Worm (Caenorhabditis elegans) whole organism, mixed stage, embryonic: ENCODE measurements around the gene F17E9.2.

Experiments
- M03D4.4 ChIP-seq: sonication (generic microtip); optimal IDR thresholded peaks from 2 replicates; lab custom pipeline; 2017; ENCODE audit warnings: mild to moderate bottlenecking, missing genetic modification characterization, missing compliant biosample characterization
- bed-3 ChIP-seq: fragments of 200-800 bp; sonication (Bioruptor generic); optimal IDR thresholded peaks from 3 replicates; lab custom pipeline; 2018; ENCODE audit warnings: mild to moderate bottlenecking, missing genetic modification characterization, moderate library complexity, missing compliant biosample characterization
- blmp-1 ChIP-seq: fragments of 150-350 bp; optimal IDR thresholded peaks from 2 replicates; lab custom pipeline; 2014; ENCODE audit warnings: missing biosample characterization, missing genetic modification characterization
- ceh-39 ChIP-seq: fragments of 150-350 bp; optimal IDR thresholded peaks from 2 replicates; lab custom pipeline; 2014; ENCODE audit warnings: missing biosample characterization, missing genetic modification characterization
- ceh-43 ChIP-seq: fragments of 200-800 bp; sonication (Bioruptor generic); optimal IDR thresholded peaks from 2 replicates; lab custom pipeline; 2018; ENCODE audit warnings: mild to moderate bottlenecking, missing genetic modification characterization, moderate library complexity, missing compliant biosample characterization
- ceh-83 ChIP-seq: fragments of 200-800 bp; sonication (Bioruptor generic); optimal IDR thresholded peaks from 2 replicates; lab custom pipeline; 2018; ENCODE audit warnings: mild to moderate bottlenecking, missing genetic modification characterization, missing compliant biosample characterization
- ces-1 ChIP-seq: fragments of 150-350 bp; optimal IDR thresholded peaks from 2 replicates; lab custom pipeline; 2014; ENCODE audit warnings: missing biosample characterization, missing genetic modification reagents, missing genetic modification characterization
- cnd-1 ChIP-seq: fragments of 200-800 bp; sonication (Bioruptor generic); optimal IDR thresholded peaks from 2 replicates; lab custom pipeline; 2018; ENCODE audit warnings: mild to moderate bottlenecking, missing genetic modification characterization, missing compliant biosample characterization
- drap-1 ChIP-seq: fragments of 200-800 bp; sonication (Bioruptor generic); optimal IDR thresholded peaks from 3 replicates; lab custom pipeline; 2018; ENCODE audit warnings: mild to moderate bottlenecking, missing genetic modification characterization, missing compliant biosample characterization
- elt-1 ChIP-seq: sonication (generic microtip); optimal IDR thresholded peaks from 2 replicates; lab custom pipeline; 2017; ENCODE audit warnings: missing genetic modification characterization, mild to moderate bottlenecking, missing compliant biosample characterization, antibody characterized with exemption, moderate library complexity, borderline replicate concordance; ENCODE audit not compliant: insufficient read depth
- elt-3 ChIP-seq: fragments of 150-350 bp; optimal IDR thresholded peaks from 2 replicates; lab custom pipeline; 2014; ENCODE audit warnings: missing biosample characterization, missing genetic modification characterization
- flh-1 ChIP-seq: fragments of 200-800 bp; sonication (Bioruptor generic); optimal IDR thresholded peaks from 2 replicates; lab custom pipeline; 2018; ENCODE audit warnings: mild to moderate bottlenecking, missing genetic modification characterization, moderate library complexity, missing compliant biosample characterization
- ham-2 ChIP-seq: fragments of 200-800 bp; sonication (Bioruptor generic); optimal IDR thresholded peaks from 2 replicates; lab custom pipeline; 2018; ENCODE audit warnings: mild to moderate bottlenecking, missing genetic modification characterization, missing compliant biosample characterization
- hlh-1 ChIP-seq: fragments of 150-350 bp; optimal IDR thresholded peaks from 2 replicates; lab custom pipeline; 2014; ENCODE audit warnings: missing biosample characterization, missing genetic modification reagents, missing genetic modification characterization
- lin-13 ChIP-seq: fragments of 150-350 bp; optimal IDR thresholded peaks from 2 replicates; lab custom pipeline; 2014; ENCODE audit warnings: missing biosample characterization, missing genetic modification characterization
- lin-32 ChIP-seq: fragments of 200-800 bp; sonication (Bioruptor generic); optimal IDR thresholded peaks from 2 replicates; lab custom pipeline; 2018; ENCODE audit warnings: mild to moderate bottlenecking, missing genetic modification characterization, missing compliant biosample characterization
- lsy-2 ChIP-seq: fragments of 150-350 bp; optimal IDR thresholded peaks from 2 replicates; lab custom pipeline; 2014; ENCODE audit warnings: missing biosample characterization, missing genetic modification characterization
- mab-5 ChIP-seq: fragments of 150-350 bp; optimal IDR thresholded peaks from 2 replicates; lab custom pipeline; 2014; ENCODE audit warnings: missing biosample characterization, missing genetic modification characterization
- mep-1 ChIP-seq: fragments of 150-350 bp; optimal IDR thresholded peaks from 2 replicates; lab custom pipeline; 2017; ENCODE audit warnings: missing biosample characterization, missing genetic modification reagents, missing genetic modification characterization, inconsistent platforms
- mls-2 ChIP-seq: sonication (generic microtip); optimal IDR thresholded peaks from 2 replicates; lab custom pipeline; 2016; ENCODE audit warnings: mild to moderate bottlenecking, missing genetic modification characterization, moderate library complexity, missing compliant biosample characterization
- nhr-12 ChIP-seq: fragments of 150-350 bp; optimal IDR thresholded peaks from 2 replicates; lab custom pipeline; 2014; ENCODE audit warnings: missing biosample characterization, missing genetic modification characterization
- nhr-2 ChIP-seq: fragments of 150-350 bp; optimal IDR thresholded peaks from 2 replicates; lab custom pipeline; 2014; ENCODE audit warnings: missing biosample characterization, missing genetic modification characterization
- nhr-237 ChIP-seq: fragments of 150-350 bp; optimal IDR thresholded peaks from 2 replicates; lab custom pipeline; 2014; ENCODE audit warnings: missing biosample characterization, missing genetic modification characterization
- nhr-28 ChIP-seq: fragments of 150-350 bp; optimal IDR thresholded peaks from 2 replicates; lab custom pipeline; 2014; ENCODE audit warnings: missing biosample characterization, missing genetic modification characterization
- nhr-76 ChIP-seq: sonication (generic microtip); optimal IDR thresholded peaks from 2 replicates; lab custom pipeline; 2017; ENCODE audit warnings: missing biosample characterization, missing genetic modification characterization
- pha-4 ChIP-seq: fragments of 150-350 bp; optimal IDR thresholded peaks from 2 replicates; lab custom pipeline; 2018; ENCODE audit warnings: missing biosample characterization, missing genetic modification reagents, missing genetic modification characterization
- sem-2 ChIP-seq: fragments of 200-800 bp; sonication (Bioruptor generic); optimal IDR thresholded peaks from 2 replicates; lab custom pipeline; 2018; ENCODE audit warnings: mild to moderate bottlenecking, missing genetic modification characterization, missing compliant biosample characterization
- snpc-4 ChIP-seq: fragments of 150-350 bp; optimal IDR thresholded peaks from 2 replicates; lab custom pipeline; 2014; ENCODE audit warnings: missing biosample characterization, missing genetic modification characterization
- sptf-1 ChIP-seq: sonication (generic microtip); optimal IDR thresholded peaks from 2 replicates; lab custom pipeline; 2017; ENCODE audit warnings: mild to moderate bottlenecking, missing genetic modification characterization, moderate library complexity, missing compliant biosample characterization
- tbx-8 ChIP-seq: fragments of 200-800 bp; sonication (Bioruptor generic); optimal IDR thresholded peaks from 2 replicates; lab custom pipeline; 2018; ENCODE audit warnings: mild to moderate bottlenecking, missing genetic modification characterization, moderate library complexity, missing compliant biosample characterization
- unc-120 ChIP-seq: sonication (generic microtip); optimal IDR thresholded peaks from 2 replicates; lab custom pipeline; 2017; ENCODE audit warnings: missing genetic modification characterization, missing compliant biosample characterization; ENCODE audit not compliant: poor library complexity, severe bottlenecking
- unc-39 ChIP-seq: fragments of 150-350 bp; optimal IDR thresholded peaks from 2 replicates; lab custom pipeline; 2014; ENCODE audit warnings: missing biosample characterization, missing genetic modification characterization
- unc-62 ChIP-seq: fragments of 150-350 bp; optimal IDR thresholded peaks from 2 replicates; lab custom pipeline; 2014; ENCODE audit warnings: missing biosample characterization, missing genetic modification reagents, missing genetic modification characterization
- ztf-11 ChIP-seq: fragments of 150-350 bp; optimal IDR thresholded peaks from 2 replicates; lab custom pipeline; 2014; ENCODE audit warnings: missing biosample characterization, missing genetic modification characterization

The F17E9.2 gene

DNA sequence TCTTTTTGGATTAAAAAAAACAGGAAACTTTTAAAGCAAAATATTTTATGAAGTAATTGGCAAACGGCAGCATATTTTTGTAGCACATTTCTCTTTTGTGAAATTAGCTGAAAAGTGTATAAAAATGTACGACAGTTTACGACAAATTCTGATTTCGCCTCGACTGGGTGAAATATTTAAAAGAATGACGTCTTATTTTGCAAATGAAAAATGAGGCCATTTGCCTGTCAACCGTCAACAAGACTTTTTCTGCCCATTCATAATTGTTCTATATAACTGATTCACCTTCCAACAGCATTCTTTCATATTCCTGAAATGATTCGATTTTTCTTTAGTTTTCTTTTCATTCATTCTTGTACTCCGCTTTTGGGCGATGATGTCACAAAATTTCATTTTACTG, at the start of gene F17E9.2, which contains the start of gene col-116:
TSS of gene F17E9.2 (plus strand) at position 301 of the 400 bp plus-strand sequence.
TSS of gene col-116 (plus strand) at position 315 of the 400 bp plus-strand sequence.
- no peak for TF ChIP-seq unc-39 (tag; lab: Kevin White, UChicago)
- no peak for TF ChIP-seq cnd-1 (tag; lab: Kevin White, UChicago)
- no peak for TF ChIP-seq nhr-12 (tag; lab: Kevin White, UChicago)
- no peak for TF ChIP-seq ham-2 (GFP tag; lab: Kevin White, UChicago)
- no peak for TF ChIP-seq nhr-28 (tag; lab: Kevin White, UChicago)
- no peak for TF ChIP-seq hlh-1 (tag; lab: Kevin White, UChicago)
- no peak for TF ChIP-seq M03D4.4 (tag; lab: Kevin White, UChicago)
- no peak for TF ChIP-seq nhr-2 (tag; lab: Kevin White, UChicago)
- no peak for TF ChIP-seq snpc-4 (tag; lab: Kevin White, UChicago)
- no peak for TF ChIP-seq tbx-8 (GFP tag; lab: Kevin White, UChicago)
- TF ChIP-seq unc-62 (GFP tag; lab: Kevin White, UChicago), result no peak
- no peak for TF ChIP-seq bed-3 (GFP tag; lab: Kevin White, UChicago)
- TF ChIP-seq elt-1 (tag; lab: Kevin White, UChicago), result no peak
- TF ChIP-seq drap-1 (GFP tag; lab: Kevin White, UChicago), result no peak
- TF ChIP-seq nhr-76 (tag; lab: Kevin White, UChicago), result no peak

DNA sequence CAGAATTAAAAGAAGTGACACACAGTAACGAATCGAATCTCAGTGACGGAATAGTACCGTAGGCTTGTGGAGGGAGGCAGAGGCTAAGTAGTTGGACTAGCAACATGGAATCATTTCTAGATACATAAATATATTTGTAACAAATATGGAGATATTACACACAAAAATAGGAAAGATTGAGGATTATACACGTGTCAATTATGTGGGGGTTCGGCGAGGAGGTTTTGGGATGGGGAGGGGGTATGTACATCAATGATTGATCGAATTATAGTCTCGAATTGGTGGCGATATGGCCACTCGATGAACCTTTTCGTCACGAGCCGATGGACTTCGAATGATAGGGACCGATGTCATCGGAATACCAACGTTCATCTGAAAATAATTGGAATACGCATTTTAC, 48.3 kb upstream of the F17E9.2 start:
- TF ChIP-seq lsy-2 (tag; lab: Kevin White, UChicago) (no peak), nhr-12 (tag; lab: Kevin White, UChicago) (no peak), hlh-1 (tag; lab: Kevin White, UChicago) (no peak), nhr-28 (tag; lab: Kevin White, UChicago) (no peak), drap-1 (GFP tag; lab: Kevin White, UChicago) (no peak), mab-5 (tag; lab: Kevin White, UChicago) (no peak), ztf-11 (tag; lab: Kevin White, UChicago) (no peak), lin-32 (GFP tag; lab: Kevin White, UChicago) (no peak), nhr-237 (no peak), blmp-1 (tag; lab: Kevin White, UChicago) (no peak), sem-2 (no peak), ham-2 (GFP tag; lab: Kevin White, UChicago) (no peak), mls-2 (tag; lab: Kevin White, UChicago) (no peak), elt-3 (no peak), sptf-1 (tag; lab: Kevin White, UChicago) (no peak), tbx-8 (GFP tag; lab: Kevin White, UChicago) (no peak)

DNA sequence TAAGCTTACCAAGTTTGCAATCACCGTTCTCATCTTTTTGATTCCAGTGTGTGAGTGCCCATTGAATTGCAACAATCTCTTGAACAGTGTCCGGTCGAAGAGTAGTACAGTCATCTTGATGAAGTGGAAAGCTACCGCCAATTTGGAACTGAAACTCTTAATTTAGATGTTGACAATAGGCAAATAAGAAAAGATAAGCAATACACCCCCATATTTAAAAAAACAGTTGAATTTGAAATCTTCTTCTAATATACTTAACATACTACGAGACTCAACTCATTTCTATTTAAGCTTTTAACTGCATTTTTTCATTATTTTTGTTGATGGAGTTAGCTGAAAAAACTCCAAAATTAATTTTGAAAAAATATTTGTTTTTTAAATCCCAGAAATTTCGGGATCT, 43.6 kb upstream of the F17E9.2 start:
- TF ChIP-seq snpc-4 (tag; lab: Kevin White, UChicago), result no peak
- no peak for TF ChIP-seq blmp-1 (tag; lab: Kevin White, UChicago)
- no peak for TF ChIP-seq nhr-28 (tag; lab: Kevin White, UChicago)
- TF ChIP-seq hlh-1 (tag; lab: Kevin White, UChicago), result no peak
- TF ChIP-seq pha-4 (tag; lab: Kevin White, UChicago), result no peak
- TF ChIP-seq ceh-83 (GFP tag; lab: Kevin White, UChicago), result no peak
- no peak for TF ChIP-seq nhr-237
- no peak for TF ChIP-seq ces-1
- TF ChIP-seq elt-1 (tag; lab: Kevin White, UChicago), result no peak

DNA sequence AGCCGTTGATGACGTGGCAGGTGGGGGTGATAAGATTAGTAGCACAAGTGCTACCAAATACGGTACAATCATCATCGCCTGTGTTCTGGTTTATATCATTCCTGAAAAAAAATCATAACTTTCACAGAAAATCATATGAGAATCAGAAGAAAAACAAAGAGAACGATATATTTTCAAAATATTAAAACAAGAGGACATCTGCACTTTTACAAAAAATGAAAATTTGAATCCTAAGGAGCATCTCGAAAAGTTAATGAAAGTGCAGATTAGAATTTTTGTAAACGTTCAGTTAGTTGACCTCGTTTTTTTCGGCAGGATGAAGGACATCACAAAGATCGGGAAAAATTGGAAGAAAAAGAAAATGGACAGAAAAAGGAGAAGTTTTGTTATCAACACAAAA, 42.8 kb upstream of the F17E9.2 start, which contains the start of gene F35H10.10:
TSS of gene F35H10.10 (minus strand) at position 101 of the 400 bp plus-strand sequence.
- no peak for TF ChIP-seq ces-1

DNA sequence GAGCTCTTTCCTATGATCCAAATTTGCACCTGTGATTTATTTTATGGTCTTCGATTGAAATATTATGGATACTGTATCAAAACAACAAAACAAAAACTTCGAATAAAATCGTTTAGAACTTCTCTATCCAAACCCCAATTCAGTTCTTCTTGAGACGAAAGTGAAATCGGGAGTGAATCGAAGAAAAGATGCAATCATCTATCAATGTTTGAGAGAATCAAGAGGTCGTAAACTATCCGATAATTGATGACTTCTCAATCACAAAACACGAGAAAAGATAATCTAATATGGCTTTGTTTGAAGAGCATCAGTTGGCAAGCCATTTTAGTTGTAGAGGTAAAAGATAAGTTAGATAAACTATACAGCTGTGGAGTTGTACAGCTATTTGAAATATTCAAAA, 37.9 kb upstream of the F17E9.2 start:
- TF ChIP-seq snpc-4 (tag; lab: Kevin White, UChicago) (no peak), drap-1 (GFP tag; lab: Kevin White, UChicago) (no peak), unc-120 (tag; lab: Kevin White, UChicago) (no peak), nhr-12 (tag; lab: Kevin White, UChicago) (no peak), ztf-11 (tag; lab: Kevin White, UChicago) (no peak)

DNA sequence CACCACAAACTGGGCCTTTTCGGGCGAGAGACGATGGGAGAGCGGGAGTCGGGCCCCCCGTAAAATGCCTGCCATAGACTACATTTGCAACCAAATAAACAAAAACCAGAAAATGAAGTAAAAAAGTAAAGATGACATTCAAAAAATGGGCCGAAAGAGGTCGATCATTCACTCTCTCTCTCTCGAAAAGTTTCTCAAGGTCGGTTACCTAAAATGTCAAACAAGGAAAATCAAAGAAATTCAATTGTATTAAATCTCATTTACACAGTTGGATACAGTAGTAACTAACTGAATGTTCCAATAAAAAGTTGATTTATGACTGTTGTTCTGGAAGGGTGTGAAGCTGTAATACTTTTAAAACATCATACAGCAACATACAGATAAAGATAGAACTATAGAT, 36.9 kb upstream of the F17E9.2 start:
- TF ChIP-seq blmp-1 (tag; lab: Kevin White, UChicago) (no peak), ceh-83 (GFP tag; lab: Kevin White, UChicago) (no peak), unc-120 (tag; lab: Kevin White, UChicago) (no peak), tbx-8 (GFP tag; lab: Kevin White, UChicago) (no peak), unc-62 (GFP tag; lab: Kevin White, UChicago) (no peak), ceh-39 (tag; lab: Kevin White, UChicago) (no peak), flh-1 (GFP tag; lab: Kevin White, UChicago) (no peak), ham-2 (GFP tag; lab: Kevin White, UChicago) (no peak), drap-1 (GFP tag; lab: Kevin White, UChicago) (no peak), mep-1 (tag; lab: Kevin White, UChicago) (no peak), sptf-1 (tag; lab: Kevin White, UChicago) (no peak), pha-4 (tag; lab: Kevin White, UChicago) (no peak), M03D4.4 (tag; lab: Kevin White, UChicago) (no peak), nhr-237 (no peak), ces-1 (no peak), ceh-43 (GFP tag; lab: Kevin White, UChicago) (no peak), lin-13 (no peak)
